Fruit fly (Drosophila melanogaster): ENCODE measurements around the gene CG12795.

dm6 chr2L:3495465-3495864, 43.2 kb downstream of the CG12795 start:
- TF ChIP-seq CG33017 (tag; optimal IDR thresholded peaks at IDR 0.05) (no peak), bab1 (GFP tag; optimal IDR thresholded peaks at IDR 0.05) (no peak), Mnt (GFP tag; optimal IDR thresholded peaks at IDR 0.05) (no peak)
